Fruit fly (Drosophila melanogaster): ENCODE data around the gene dgt4.

dgt4 gene

dm6 chrX:4150989-4151388 lies 37.5 kb downstream of the dgt4 start (continued):
- no peak for TF ChIP-seq vvl (GFP tag; IDR thresholded peaks at IDR 0.05)

Measured in whole organism, embryonic.